Worm (Caenorhabditis elegans) whole organism, L4/young adult: ENCODE results near the gene F56D2.3.

ENCODE experiments used
- W03F9.2 ChIP-seq: fragments of 150-350 bp; optimal IDR thresholded peaks from 2 replicates; lab custom pipeline; 2014; ENCODE audit warnings: missing biosample characterization, missing genetic modification characterization
- dao-5 ChIP-seq: sonication (generic microtip); optimal IDR thresholded peaks from 2 replicates; lab custom pipeline; 2016; ENCODE audit warnings: missing genotype, missing genetic modification characterization, moderate library complexity, missing compliant biosample characterization
- him-1 ChIP-seq: sonication (generic microtip); optimal IDR thresholded peaks from 2 replicates; lab custom pipeline; 2016; ENCODE audit warnings: missing genotype, missing genetic modification reagents, missing genetic modification characterization, missing compliant biosample characterization

- no peak for TF ChIP-seq dao-5 (tag; lab: Kevin White, UChicago)
- TF ChIP-seq him-1 (tag; lab: Kevin White, UChicago): no peak
- no peak for TF ChIP-seq W03F9.2 (tag; lab: Kevin White, UChicago)
Measured at ce11 chrIII:5557246-5557819, 27.4 kb upstream of the F56D2.3 start, which contains the start of gene rpc-2.
